Fruit fly (Drosophila melanogaster): ENCODE results near the gene mRpL11.
A peak's percentile ranks its signal among the peaks of the same experiment; 100 is the strongest.

The mRpL11 gene

dm6 chr3R:14478438-14479033 is 33.1 kb upstream of the mRpL11 start (continued):
- TF ChIP-seq CG11504 (tag; optimal IDR thresholded peaks at IDR 0.05) (peak; percentile 84), CG10543 (GFP tag; optimal IDR thresholded peaks at IDR 0.05) (peak; percentile 41), nerfin-1 (tag; optimal IDR thresholded peaks at IDR 0.05) (peak; percentile 73), Neu2 (GFP tag; optimal IDR thresholded peaks at IDR 0.05; ENCODE audit: borderline replicate concordance) (no peak), CG13775 (GFP tag; optimal IDR thresholded peaks at IDR 0.05) (peak; percentile 77), CG4404 (GFP tag; IDR thresholded peaks at IDR 0.05) (peak; percentile 53), CG14965 (GFP tag; optimal IDR thresholded peaks at IDR 0.05; ENCODE audit: borderline replicate concordance) (no peak), jigr1 (GFP tag; IDR thresholded peaks at IDR 0.05) (no peak), bowl (GFP tag; IDR thresholded peaks at IDR 0.05) (peak; percentile 22; the same call in 1 of the 2 replicates), mam (GFP tag; optimal IDR thresholded peaks at IDR 0.05) (peak; percentile 0), CG34422 (GFP tag; IDR thresholded peaks at IDR 0.05) (peak; percentile 85), da (GFP tag; optimal IDR thresholded peaks at IDR 0.05) (no peak), Jarid2 (GFP tag; optimal IDR thresholded peaks at IDR 0.05) (peak; percentile 37), CG11456 (GFP tag; IDR thresholded peaks at IDR 0.05) (no peak), mirr (GFP tag; optimal IDR thresholded peaks at IDR 0.05) (no peak), lilli (GFP tag; optimal IDR thresholded peaks at IDR 0.05) (peak; percentile 65), ham (GFP tag; IDR thresholded peaks at IDR 0.05) (no peak), lbe (GFP tag; optimal IDR thresholded peaks at IDR 0.05) (no peak), CG11695 (GFP tag; IDR thresholded peaks at IDR 0.05) (peak; percentile 80), psq (GFP tag; optimal IDR thresholded peaks at IDR 0.05) (peak; percentile 48), CG10267 (tag; optimal IDR thresholded peaks at IDR 0.05) (peak; percentile 89), CG4360 (GFP tag; IDR thresholded peaks at IDR 0.05) (no peak), nau (GFP tag; optimal IDR thresholded peaks at IDR 0.05) (peak; percentile 74), CG12219 (GFP tag; optimal IDR thresholded peaks at IDR 0.05) (peak; percentile 1), Oaz (GFP tag; IDR thresholded peaks at IDR 0.05) (no peak), stc (GFP tag; IDR thresholded peaks at IDR 0.05) (peak; percentile 79), Adf1 (GFP tag; IDR thresholded peaks at IDR 0.05) (peak; percentile 72), CG9932 (GFP tag; IDR thresholded peaks at IDR 0.05) (peak; percentile 76), NfI (GFP tag; optimal IDR thresholded peaks at IDR 0.05) (peak; percentile 40), fd102C (GFP tag; optimal IDR thresholded peaks at IDR 0.05) (no peak), sug (tag; optimal IDR thresholded peaks at IDR 0.05) (peak; percentile 66), Dip3 (GFP tag; optimal IDR thresholded peaks at IDR 0.05) (no peak), Lhr (GFP tag; optimal IDR thresholded peaks at IDR 0.05) (peak; percentile 10), hbn (GFP tag; IDR thresholded peaks at IDR 0.05; ENCODE audit: partially characterized antibody) (no peak), ase (GFP tag; IDR thresholded peaks at IDR 0.05) (peak; percentile 57; the same call in 1 of the 3 replicates), lab (GFP tag; optimal IDR thresholded peaks at IDR 0.05) (peak; percentile 80), ssp (GFP tag; IDR thresholded peaks at IDR 0.05) (peak; percentile 72), CG9876 (GFP tag; optimal IDR thresholded peaks at IDR 0.05) (no peak), stwl (tag; optimal IDR thresholded peaks at IDR 0.05) (peak; percentile 9), Kr (GFP tag; optimal IDR thresholded peaks at IDR 0.05) (no peak), prd (optimal IDR thresholded peaks at IDR 0.05) (no peak), prd (GFP tag; IDR thresholded peaks at IDR 0.05) (peak; percentile 85), CG10979 (tag; optimal IDR thresholded peaks at IDR 0.05) (peak; percentile 94), zen2 (GFP tag; IDR thresholded peaks at IDR 0.05; ENCODE audit: partially characterized antibody) (no peak), exex (tag; optimal IDR thresholded peaks at IDR 0.05) (peak; percentile 34), rib (GFP tag; IDR thresholded peaks at IDR 0.05) (no peak), CG11398 (GFP tag; optimal IDR thresholded peaks at IDR 0.05) (no peak), ATbp (GFP tag; optimal IDR thresholded peaks at IDR 0.05) (peak; percentile 45), CG6683 (GFP tag; optimal IDR thresholded peaks at IDR 0.05) (peak; percentile 64), Dad (GFP tag; optimal IDR thresholded peaks at IDR 0.05) (peak; percentile 21)

All from whole organism, embryonic.